Worm (Caenorhabditis elegans): ENCODE measurements around the gene spp-26.

The spp-26 gene

DNA sequence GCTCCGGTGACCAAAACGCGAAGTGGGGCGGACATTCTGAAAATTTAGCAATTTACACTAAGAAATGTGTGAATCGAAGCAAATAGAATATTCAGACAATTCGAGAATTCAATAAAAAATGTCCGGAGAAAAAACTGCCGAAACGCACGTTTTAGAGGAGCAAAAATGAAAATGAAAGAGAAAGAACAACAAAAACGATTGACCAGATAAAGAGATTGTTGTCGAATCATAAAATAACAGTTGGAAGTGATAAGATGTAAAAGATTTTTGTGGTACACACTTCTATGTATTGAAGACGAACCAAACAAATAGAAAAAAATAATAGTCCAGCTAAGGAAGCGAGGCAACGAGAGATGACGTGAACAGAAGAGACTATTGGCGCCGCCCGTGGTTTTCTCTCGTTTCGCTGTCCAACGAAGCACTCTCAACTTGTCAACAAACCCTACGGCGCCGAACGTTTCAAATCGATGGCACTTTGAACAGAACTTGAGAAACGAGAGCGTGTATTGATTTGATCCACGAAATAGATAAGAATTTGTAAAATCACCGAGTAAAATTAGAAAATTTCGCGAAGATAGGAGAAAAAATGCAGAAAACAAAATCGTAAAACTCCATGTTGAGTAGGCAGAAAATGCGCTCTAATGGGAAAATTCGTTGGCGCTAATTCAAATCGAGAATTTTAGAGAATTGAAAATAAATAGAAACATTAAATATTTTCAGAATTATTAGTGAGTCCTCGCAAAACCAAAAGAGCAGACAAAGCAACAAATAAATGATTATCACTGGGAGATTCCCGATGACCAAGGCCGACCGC lies 42.3 kb downstream of the spp-26 start, which contains the start of gene mdh-1:
Gene mdh-1 (minus strand): TSS at position 36 of the 814 bp plus-strand sequence.
- TF ChIP-seq unc-62 (GFP tag; optimal IDR thresholded peaks at IDR 0.05), result no peak

DNA sequence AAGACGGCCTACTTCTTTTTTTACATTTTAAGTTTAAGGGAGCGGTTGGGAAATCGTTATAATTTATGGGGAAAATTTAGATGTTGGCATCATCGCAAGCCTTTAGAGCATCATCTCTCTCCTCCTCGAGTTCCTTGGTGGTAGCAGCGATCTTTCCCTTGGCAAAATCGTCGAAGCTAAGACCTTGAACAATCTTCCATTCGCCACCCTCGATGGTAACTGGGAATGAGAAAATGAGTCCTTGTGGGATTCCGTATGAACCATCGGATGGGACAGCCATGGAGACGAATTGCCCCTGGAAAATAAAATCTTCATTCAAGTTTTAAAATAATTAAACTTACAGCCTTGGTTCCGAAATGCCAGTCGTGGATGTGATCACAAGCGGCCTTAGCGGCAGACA lies 43.7 kb downstream of the spp-26 start:
- no peak for TF ChIP-seq unc-62 (GFP tag; optimal IDR thresholded peaks at IDR 0.05)

DNA sequence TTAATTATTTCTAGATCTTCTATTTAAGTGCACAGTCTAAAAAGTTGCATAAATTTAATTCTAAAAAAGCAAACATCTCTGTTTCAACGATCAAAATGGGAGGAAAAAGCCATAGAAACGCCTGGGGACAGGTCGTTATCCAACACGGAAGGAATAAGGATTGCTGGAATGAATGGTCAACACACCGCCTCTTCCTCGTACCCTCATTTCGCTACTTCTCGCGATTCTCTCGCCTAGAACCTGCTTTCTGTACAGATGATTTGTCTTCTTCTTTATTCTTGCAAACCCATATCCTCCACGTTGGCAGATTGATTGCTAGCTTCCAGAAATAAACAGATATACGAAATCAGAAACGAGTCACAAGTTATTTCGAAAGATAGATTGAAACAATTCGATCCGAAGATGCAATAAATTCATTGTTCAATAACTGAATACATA lies 44.1 kb downstream of the spp-26 start, which contains the start of gene dpy-11:
Gene dpy-11 (minus strand): TSS at position 354 of the 438 bp plus-strand sequence.
- TF ChIP-seq unc-62 (GFP tag; optimal IDR thresholded peaks at IDR 0.05), result no peak

DNA sequence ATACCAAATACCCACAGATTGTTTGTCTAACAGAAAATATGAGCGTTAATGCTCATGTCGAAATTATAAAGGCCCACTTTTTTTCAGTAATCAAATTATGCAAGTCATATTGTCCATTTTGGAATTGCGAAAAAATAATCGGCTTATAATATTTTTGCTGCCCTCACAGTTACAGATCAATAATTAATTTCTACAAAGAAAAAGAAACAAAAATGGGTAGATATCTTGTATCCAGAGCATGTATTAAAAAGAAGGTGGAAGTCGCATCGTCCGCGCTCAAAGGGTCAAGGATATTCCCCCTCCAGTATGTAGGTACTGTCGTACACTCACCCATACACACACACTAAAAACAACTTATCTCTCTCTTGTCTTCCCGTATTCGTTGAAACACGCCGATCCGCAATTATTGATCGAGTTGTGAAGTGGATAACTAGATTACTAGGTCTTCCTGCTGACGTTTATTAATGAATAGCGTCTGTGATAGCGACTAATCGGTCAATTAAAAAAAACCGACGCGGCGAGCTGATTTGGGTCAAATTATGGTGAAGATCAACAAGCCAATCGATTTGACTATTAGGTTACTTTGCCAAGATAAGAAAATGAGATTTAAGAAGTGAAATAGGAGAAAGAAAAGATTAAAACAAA lies 45.1 kb downstream of the spp-26 start:
- no peak for TF ChIP-seq unc-62 (GFP tag; optimal IDR thresholded peaks at IDR 0.05)

DNA sequence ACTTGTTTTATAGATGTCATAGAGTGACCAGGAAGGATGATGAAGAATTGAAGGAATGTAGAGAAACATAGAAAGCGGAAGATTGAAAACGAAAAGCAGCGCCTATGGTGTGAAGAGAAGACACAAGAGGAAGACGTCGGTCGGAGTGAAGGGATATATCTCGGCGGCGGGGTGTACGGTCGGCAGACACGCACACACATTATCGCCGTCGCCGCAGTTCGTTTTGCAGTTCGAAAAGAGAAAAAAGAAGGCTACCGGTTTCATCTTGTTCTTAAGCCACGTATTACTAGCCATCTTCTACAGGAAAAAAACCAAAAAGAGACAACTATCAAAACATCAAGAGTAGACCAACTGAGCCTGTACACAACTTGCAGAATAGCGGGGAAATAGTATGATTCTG lies 45.6 kb downstream of the spp-26 start:
- TF ChIP-seq unc-62 (GFP tag; optimal IDR thresholded peaks at IDR 0.05), result no peak

DNA sequence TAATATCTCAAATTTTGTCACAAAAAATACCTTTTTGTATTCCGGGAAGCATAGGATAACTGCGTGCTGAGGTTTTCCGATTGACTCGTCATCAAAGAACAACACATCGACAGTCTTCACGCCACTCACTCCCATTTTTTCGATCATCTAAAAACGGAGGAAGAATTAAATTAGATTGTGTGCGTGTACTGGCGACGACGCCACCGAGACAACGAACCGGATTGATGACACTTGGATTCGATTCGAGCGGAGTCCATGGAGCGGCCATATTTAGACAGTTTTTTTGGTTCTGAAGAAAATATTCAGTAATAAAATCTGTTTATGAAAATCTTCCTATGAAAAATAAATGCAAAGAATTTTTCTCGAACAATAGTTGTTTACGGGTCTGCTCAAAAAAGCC lies 47.9 kb downstream of the spp-26 start, which contains the start of gene ubh-1:
Gene ubh-1 (minus strand): TSS at position 289 of the 400 bp plus-strand sequence.
- TF ChIP-seq unc-62 (GFP tag; optimal IDR thresholded peaks at IDR 0.05), result no peak

DNA sequence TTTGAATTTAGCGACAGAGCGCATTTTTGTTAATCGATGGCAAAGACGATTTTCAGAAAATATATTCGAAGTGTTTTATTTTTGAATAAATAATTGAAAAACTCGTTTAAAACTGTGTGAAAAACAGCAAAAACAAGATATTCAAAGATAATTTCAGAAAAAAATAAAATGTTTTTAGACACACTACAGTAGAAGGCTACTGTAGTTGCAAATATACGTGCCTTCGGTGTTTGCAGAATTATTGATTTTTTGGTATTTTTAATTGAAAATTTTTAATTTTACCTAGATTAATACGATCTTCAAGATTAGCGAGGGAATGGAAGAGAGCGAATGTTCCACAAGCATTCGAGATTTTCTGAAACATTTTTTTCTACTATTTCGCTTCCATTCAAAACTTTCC lies 48.4 kb downstream of the spp-26 start:
- no peak for TF ChIP-seq unc-62 (GFP tag; optimal IDR thresholded peaks at IDR 0.05)

DNA sequence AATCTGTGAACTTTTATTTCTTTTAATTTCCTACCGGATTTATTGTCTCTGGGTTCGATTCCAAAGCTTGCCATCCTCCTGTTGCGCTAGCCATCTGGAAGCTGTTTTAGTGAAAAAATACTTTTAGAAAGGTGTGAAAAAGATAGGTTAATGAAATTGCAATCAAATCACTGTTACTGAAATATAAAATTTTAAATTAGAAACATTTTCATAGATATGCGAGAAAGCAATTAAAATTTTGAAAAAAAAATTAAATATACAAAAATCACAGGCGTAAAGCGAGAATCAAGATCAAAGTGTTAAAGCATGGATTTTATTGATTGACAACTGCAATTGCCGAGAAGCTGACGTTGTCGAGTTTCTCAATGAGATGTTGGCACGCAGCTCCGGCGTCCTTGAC lies 49.3 kb downstream of the spp-26 start, which contains the start of gene ubh-2:
Gene ubh-2 (minus strand): TSS at position 101 of the 400 bp plus-strand sequence.
- TF ChIP-seq unc-62 (GFP tag; optimal IDR thresholded peaks at IDR 0.05), result no peak
